Worm (Caenorhabditis elegans) whole organism, late embryonic: ENCODE measurements around the gene sru-26.

Source experiments
- K09A11.1 ChIP-seq: sonication (generic microtip); optimal IDR thresholded peaks from 2 replicates; lab custom pipeline; 2017; ENCODE audit warnings: antibody characterized with exemption, mild to moderate bottlenecking, missing genetic modification characterization, missing compliant biosample characterization; ENCODE audit not compliant: insufficient read depth
- ceh-30 ChIP-seq: fragments of 150-350 bp; optimal IDR thresholded peaks from 2 replicates; lab custom pipeline; 2014; ENCODE audit warnings: missing biosample characterization, missing genetic modification characterization
- fax-1 ChIP-seq: sonication (generic microtip); optimal IDR thresholded peaks from 2 replicates; lab custom pipeline; 2016; ENCODE audit warnings: missing genotype, missing genetic modification characterization, missing compliant biosample characterization
- madf-2 ChIP-seq: sonication (generic microtip); optimal IDR thresholded peaks from 2 replicates; lab custom pipeline; 2017; ENCODE audit warnings: missing genetic modification characterization, missing compliant biosample characterization
- nhr-232 ChIP-seq: sonication (generic microtip); optimal IDR thresholded peaks from 2 replicates; lab custom pipeline; 2016; ENCODE audit warnings: missing genetic modification characterization, missing compliant biosample characterization
- sox-2 ChIP-seq: fragments of 200-800 bp; sonication (Bioruptor generic); IDR thresholded peaks from 2 replicates; pipeline ENCODE4 v1.3.6; 2022; ENCODE audit warnings: missing genetic modification reagents, missing genetic modification characterization, missing compliant biosample characterization

ce11 chrIV:12467761-12468160 lies 19.5 kb upstream of the sru-26 start:
- no peak for TF ChIP-seq nhr-232 (tag; lab: Kevin White, UChicago)
- no peak for TF ChIP-seq ceh-30 (tag; lab: Kevin White, UChicago)
- TF ChIP-seq K09A11.1 (tag; lab: Kevin White, UChicago), result no peak
- no peak for TF ChIP-seq sox-2 (GFP tag; lab: Robert Waterston, UW)
- TF ChIP-seq madf-2 (tag; lab: Kevin White, UChicago), result no peak
- no peak for TF ChIP-seq fax-1 (tag; lab: Kevin White, UChicago)
